Worm (Caenorhabditis elegans): ENCODE data around the gene his-35.

The his-35 gene

DNA sequence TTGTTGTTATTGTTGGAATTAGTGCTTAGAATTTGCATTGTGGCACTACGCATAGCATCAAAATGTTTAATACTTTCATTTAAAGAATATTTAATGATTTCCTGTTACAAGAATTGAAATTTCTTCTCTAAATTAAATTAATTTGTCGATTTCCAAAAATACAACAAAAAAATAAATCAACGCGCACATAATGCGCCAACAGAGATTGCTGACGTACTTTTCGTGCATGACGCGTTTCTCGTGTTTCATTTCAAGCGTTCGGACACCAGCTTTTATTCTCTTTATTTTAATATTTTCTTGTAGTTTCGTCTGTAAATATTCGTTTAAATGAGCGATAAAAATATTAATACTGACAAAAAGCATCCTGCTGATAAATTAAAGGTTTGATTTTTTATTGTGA, 31.5 kb downstream of the his-35 start, which contains the start of gene eif-2Bdelta (continued):
- no peak for TF ChIP-seq lin-11 (tag; optimal IDR thresholded peaks at IDR 0.05)
- TF ChIP-seq skn-1 (tag; optimal IDR thresholded peaks at IDR 0.05) = no peak
- TF ChIP-seq aly-2 (tag; optimal IDR thresholded peaks at IDR 0.05) = no peak
- no peak for TF ChIP-seq unc-39 (tag; optimal IDR thresholded peaks at IDR 0.05)

DNA sequence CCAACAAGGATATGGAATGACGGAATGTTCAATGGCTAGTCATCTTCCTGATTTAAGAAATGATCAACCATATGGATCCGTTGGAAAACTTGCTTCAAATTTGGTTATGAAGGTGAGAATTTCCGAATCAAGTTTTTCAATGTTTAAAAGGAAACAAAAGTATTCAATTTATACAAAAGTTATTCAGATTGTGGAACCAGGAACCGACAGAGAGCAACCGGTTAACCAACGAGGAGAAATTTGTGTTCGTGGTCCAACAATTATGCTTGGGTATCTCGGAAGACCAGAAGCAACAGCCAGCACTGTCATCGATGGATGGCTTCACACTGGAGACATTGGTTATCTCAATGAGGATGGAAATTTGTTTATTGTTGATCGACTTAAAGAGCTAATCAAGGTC, 35.5 kb downstream of the his-35 start:
- TF ChIP-seq ztf-4 (tag; optimal IDR thresholded peaks at IDR 0.05) (no peak), ceh-82 (tag; optimal IDR thresholded peaks at IDR 0.05) (no peak), unc-62 (GFP tag; optimal IDR thresholded peaks at IDR 0.05) (no peak), nhr-237 (tag; optimal IDR thresholded peaks at IDR 0.05) (no peak), unc-55 (GFP tag; optimal IDR thresholded peaks at IDR 0.05) (no peak), fos-1 (tag; optimal IDR thresholded peaks at IDR 0.05) (no peak), nhr-25 (tag; optimal IDR thresholded peaks at IDR 0.05) (no peak), ceh-16 (tag; optimal IDR thresholded peaks at IDR 0.05) (no peak), crh-2 (tag; optimal IDR thresholded peaks at IDR 0.05) (no peak), ZK546.5 (tag; optimal IDR thresholded peaks at IDR 0.05) (no peak)

DNA sequence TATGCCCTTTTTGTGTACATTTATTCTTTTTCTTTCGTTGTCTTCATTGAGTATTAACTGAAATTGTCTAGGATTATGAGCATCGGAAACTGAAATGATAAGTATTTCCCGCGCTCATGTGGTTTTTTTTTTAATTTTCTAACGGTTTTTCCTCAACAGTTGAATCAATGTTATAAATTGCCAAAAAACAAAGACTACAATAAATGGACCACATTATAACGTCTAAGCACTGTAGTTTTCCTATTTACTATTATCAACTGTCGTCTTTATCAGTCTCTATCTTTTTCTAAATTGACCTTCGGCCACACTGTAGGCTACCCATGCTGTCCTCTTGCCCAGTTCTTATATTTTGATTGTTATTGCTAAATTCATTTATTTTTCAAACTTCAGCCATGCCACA, 37.3 kb downstream of the his-35 start, which contains the start of gene acs-14:
TSS of gene acs-14 (plus strand) at position 391 of the 400 bp plus-strand sequence.
- no peak for TF ChIP-seq ZK546.5 (tag; optimal IDR thresholded peaks at IDR 0.05)
- TF ChIP-seq alr-1 (tag; optimal IDR thresholded peaks at IDR 0.05) = no peak
- no peak for TF ChIP-seq lin-39 (tag; optimal IDR thresholded peaks at IDR 0.05)
- TF ChIP-seq ama-1 (optimal IDR thresholded peaks at IDR 0.05) = no peak
- TF ChIP-seq blmp-1 (tag; optimal IDR thresholded peaks at IDR 0.05; ENCODE audit: insufficient read depth) = no peak
- no peak for TF ChIP-seq sma-9 (GFP tag; optimal IDR thresholded peaks at IDR 0.05)
- no peak for TF ChIP-seq sma-9 (tag; optimal IDR thresholded peaks at IDR 0.05)
- no peak for TF ChIP-seq C34F6.9 (tag; optimal IDR thresholded peaks at IDR 0.05)
- peak; percentile 17 for TF ChIP-seq fos-1 (tag; optimal IDR thresholded peaks at IDR 0.05)

DNA sequence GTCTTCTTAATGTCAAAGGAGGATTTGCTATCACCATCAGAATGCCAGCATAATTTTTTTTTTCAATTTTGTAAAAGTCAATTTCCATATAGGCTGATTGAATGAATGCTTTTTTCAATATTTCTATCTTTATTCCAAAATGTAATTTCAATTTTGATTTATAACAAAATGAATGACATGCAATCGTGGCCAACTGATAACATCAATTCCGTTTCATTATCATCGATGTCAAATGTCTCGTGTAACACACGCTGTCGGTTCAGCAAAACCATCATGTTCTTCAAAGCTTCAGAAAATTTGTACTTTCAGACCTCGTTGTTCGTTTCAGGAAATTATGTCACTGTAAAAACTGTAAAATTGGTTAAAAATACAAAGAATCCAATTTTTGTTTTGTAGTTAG, 38.2 kb downstream of the his-35 start:
- TF ChIP-seq nhr-6 (tag; optimal IDR thresholded peaks at IDR 0.05) (no peak), C34F6.9 (tag; optimal IDR thresholded peaks at IDR 0.05) (no peak), lin-13 (GFP tag; optimal IDR thresholded peaks at IDR 0.05) (no peak), nhr-237 (tag; optimal IDR thresholded peaks at IDR 0.05) (no peak), blmp-1 (tag; optimal IDR thresholded peaks at IDR 0.05; ENCODE audit: insufficient read depth) (no peak), aly-2 (tag; optimal IDR thresholded peaks at IDR 0.05) (no peak), fos-1 (tag; optimal IDR thresholded peaks at IDR 0.05) (peak; percentile 78), snpc-4 (tag; optimal IDR thresholded peaks at IDR 0.05) (no peak), unc-62 (GFP tag; optimal IDR thresholded peaks at IDR 0.05) (no peak), sma-3 (GFP tag; optimal IDR thresholded peaks at IDR 0.05) (no peak), sem-4 (tag; optimal IDR thresholded peaks at IDR 0.05) (no peak), sma-9 (GFP tag; optimal IDR thresholded peaks at IDR 0.05) (peak; percentile 30), sma-9 (tag; optimal IDR thresholded peaks at IDR 0.05) (no peak), ZK546.5 (tag; optimal IDR thresholded peaks at IDR 0.05) (no peak), lsy-2 (tag; optimal IDR thresholded peaks at IDR 0.05) (no peak), crh-2 (tag; optimal IDR thresholded peaks at IDR 0.05) (peak; percentile 10), nhr-12 (tag; optimal IDR thresholded peaks at IDR 0.05) (no peak), peb-1 (tag; optimal IDR thresholded peaks at IDR 0.05) (no peak), mdl-1 (tag; optimal IDR thresholded peaks at IDR 0.05) (peak in 1 of 2 experiments; percentile 13)

DNA sequence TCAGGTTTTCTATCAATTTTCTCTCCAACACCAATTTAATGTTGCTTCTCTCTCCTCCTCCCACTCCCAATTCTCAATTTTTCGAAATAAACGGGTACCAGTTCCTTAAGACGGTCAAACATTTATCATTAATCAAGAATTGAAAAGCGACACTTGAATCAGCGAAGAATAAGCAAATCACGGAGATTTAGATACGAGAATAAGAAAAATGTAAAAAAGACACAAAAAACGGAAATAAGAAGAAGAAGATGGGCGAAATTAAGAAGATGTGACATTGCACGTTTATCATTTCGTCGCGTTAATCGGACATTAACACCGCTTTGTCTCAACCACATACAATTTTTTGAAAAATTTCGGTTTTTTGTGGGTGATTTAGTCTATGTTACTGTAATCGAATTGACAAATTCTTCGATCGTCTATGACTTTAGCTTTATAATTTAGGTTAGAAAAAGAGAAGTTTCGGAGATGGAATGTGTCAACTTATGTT, 40.6 kb downstream of the his-35 start, which contains the start of gene haao-1:
TSS of gene haao-1 (plus strand) at position 437 of the 487 bp plus-strand sequence.
- TF ChIP-seq mbf-1 (tag; optimal IDR thresholded peaks at IDR 0.05) (no peak), ama-1 (optimal IDR thresholded peaks at IDR 0.05) (no peak), elt-1 (tag; optimal IDR thresholded peaks at IDR 0.05) (no peak), mdl-1 (tag; optimal IDR thresholded peaks at IDR 0.05) (no peak), nhr-21 (tag; optimal IDR thresholded peaks at IDR 0.05) (no peak), nhr-237 (tag; optimal IDR thresholded peaks at IDR 0.05) (no peak), ztf-11 (tag; optimal IDR thresholded peaks at IDR 0.05) (no peak), skn-1 (tag; optimal IDR thresholded peaks at IDR 0.05) (no peak), F13H6.1 (tag; optimal IDR thresholded peaks at IDR 0.05) (no peak), sma-9 (GFP tag; optimal IDR thresholded peaks at IDR 0.05) (no peak), sma-9 (tag; optimal IDR thresholded peaks at IDR 0.05) (no peak), fos-1 (tag; optimal IDR thresholded peaks at IDR 0.05) (no peak), crh-2 (tag; optimal IDR thresholded peaks at IDR 0.05) (no peak)

Data from whole organism, L2 larva.